Worm (Caenorhabditis elegans): Measurements from ENCODE around the gene K12G11.6.

Gene K12G11.6

ce11 chrV:11844828-11845227 is 49.3 kb upstream of the K12G11.6 start (continued):
- TF ChIP-seq ceh-82 (tag; optimal IDR thresholded peaks at IDR 0.05) (peak in 1 of 3 experiments; percentile 31), elt-3 (tag; optimal IDR thresholded peaks at IDR 0.05) (no peak), ceh-88 (GFP tag; IDR thresholded peaks at IDR 0.05) (no peak), unc-86 (tag; optimal IDR thresholded peaks at IDR 0.05) (no peak)

- no peak for TF ChIP-seq tlp-1 (tag; optimal IDR thresholded peaks at IDR 0.05)
- TF ChIP-seq rnt-1 (tag; optimal IDR thresholded peaks at IDR 0.05), result no peak
- no peak for TF ChIP-seq efl-1 (optimal IDR thresholded peaks at IDR 0.05)
- peak in 1 of 2 experiments; percentile 38 for TF ChIP-seq efl-1 (GFP tag; optimal IDR thresholded peaks at IDR 0.05 in 1 of 2)
Observed at ce11 chrV:11845492-11845891, 48.6 kb upstream of the K12G11.6 start, which contains the start of gene hmp-1. hmp-1 (plus strand) TSS chrV:11845871.

- TF ChIP-seq xbp-1 (tag; optimal IDR thresholded peaks at IDR 0.05), result no peak
- no peak for TF ChIP-seq snu-23 (GFP tag; optimal IDR thresholded peaks at IDR 0.05)
- TF ChIP-seq tlp-1 (tag; optimal IDR thresholded peaks at IDR 0.05), result no peak
- TF ChIP-seq ceh-82 (tag; optimal IDR thresholded peaks at IDR 0.05), result no peak
- TF ChIP-seq hlh-17 (GFP tag; optimal IDR thresholded peaks at IDR 0.05; ENCODE audit: borderline replicate concordance), result no peak
- no peak for TF ChIP-seq snpc-4 (tag; optimal IDR thresholded peaks at IDR 0.05)
- no peak for TF ChIP-seq swsn-7 (tag; optimal IDR thresholded peaks at IDR 0.05)
- TF ChIP-seq nhr-19 (GFP tag; conservative IDR thresholded peaks at IDR 0.05), result no peak
- no peak for TF ChIP-seq lin-39 (tag; optimal IDR thresholded peaks at IDR 0.05)
- no peak for TF ChIP-seq sptf-1 (tag; optimal IDR thresholded peaks at IDR 0.05)
- no peak for TF ChIP-seq unc-130 (tag; optimal IDR thresholded peaks at IDR 0.05)
Observed at ce11 chrV:11846969-11847368, 47.2 kb upstream of the K12G11.6 start.

DNA sequence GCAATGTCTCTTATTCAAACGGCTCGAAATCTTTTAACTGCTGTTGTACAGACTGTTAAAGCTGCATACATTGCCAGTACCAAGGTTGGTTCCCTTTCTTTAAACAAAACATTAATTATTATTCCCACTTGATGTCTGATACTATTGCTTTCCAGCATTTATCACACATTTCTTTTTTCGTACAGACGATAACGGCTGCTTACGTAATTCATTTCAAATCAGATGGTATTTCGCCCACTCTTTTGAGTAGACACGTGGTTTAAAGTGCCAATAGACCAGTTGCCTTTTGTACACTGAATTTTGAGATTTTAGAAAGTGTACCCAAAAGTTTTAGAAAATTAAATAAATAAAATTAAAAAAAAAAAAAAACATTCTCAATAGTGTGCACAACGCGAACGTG is 44.7 kb upstream of the K12G11.6 start:
- no peak for TF ChIP-seq egl-27 (tag; optimal IDR thresholded peaks at IDR 0.05)
- TF ChIP-seq elt-2 (tag; optimal IDR thresholded peaks at IDR 0.05), result peak; percentile 72
- TF ChIP-seq aha-1 (tag; optimal IDR thresholded peaks at IDR 0.05), result no peak
- no peak for TF ChIP-seq fos-1 (tag; optimal IDR thresholded peaks at IDR 0.05)
- TF ChIP-seq nhr-20 (tag; optimal IDR thresholded peaks at IDR 0.05), result peak; percentile 17
- TF ChIP-seq lin-35 (GFP tag; optimal IDR thresholded peaks at IDR 0.05), result peak in 1 of 2 experiments; percentile 53

- TF ChIP-seq snu-23 (GFP tag; optimal IDR thresholded peaks at IDR 0.05), result no peak
- no peak for TF ChIP-seq fkh-10 (GFP tag; optimal IDR thresholded peaks at IDR 0.05)
- no peak for TF ChIP-seq dpl-1 (GFP tag; optimal IDR thresholded peaks at IDR 0.05)
- no peak for TF ChIP-seq pag-3 (tag; optimal IDR thresholded peaks at IDR 0.05; ENCODE audit: borderline replicate concordance, insufficient read depth)
- no peak for TF ChIP-seq nhr-90 (tag; optimal IDR thresholded peaks at IDR 0.05; ENCODE audit: poor library complexity)
- TF ChIP-seq pqm-1 (tag; optimal IDR thresholded peaks at IDR 0.05), result no peak
- no peak for TF ChIP-seq mab-9 (GFP tag; IDR thresholded peaks at IDR 0.05)
- no peak for TF ChIP-seq efl-1 (optimal IDR thresholded peaks at IDR 0.05)
- TF ChIP-seq efl-1 (GFP tag; optimal IDR thresholded peaks at IDR 0.05 in 1 of 2), result peak in 1 of 2 experiments; percentile 83
- no peak for TF ChIP-seq elt-3 (tag; optimal IDR thresholded peaks at IDR 0.05)
- no peak for TF ChIP-seq ama-1 (optimal IDR thresholded peaks at IDR 0.05)
- no peak for TF ChIP-seq egl-13 (tag; optimal IDR thresholded peaks at IDR 0.05)
- no peak for TF ChIP-seq ceh-8 (GFP tag; optimal IDR thresholded peaks at IDR 0.05)
- peak; percentile 60 for TF ChIP-seq fkh-8 (tag; optimal IDR thresholded peaks at IDR 0.05)
- TF ChIP-seq lin-14 (GFP tag; optimal IDR thresholded peaks at IDR 0.05), result peak; percentile 24
- no peak for TF ChIP-seq egl-27 (tag; optimal IDR thresholded peaks at IDR 0.05)
- no peak for TF ChIP-seq lsy-2 (tag; optimal IDR thresholded peaks at IDR 0.05)
- no peak for TF ChIP-seq nhr-20 (tag; optimal IDR thresholded peaks at IDR 0.05)
- no peak for TF ChIP-seq C34B4.2 (tag; optimal IDR thresholded peaks at IDR 0.05)
- TF ChIP-seq nhr-11 (tag; optimal IDR thresholded peaks at IDR 0.05), result no peak
- no peak for TF ChIP-seq ces-1 (GFP tag; optimal IDR thresholded peaks at IDR 0.05)
- no peak for TF ChIP-seq fos-1 (tag; optimal IDR thresholded peaks at IDR 0.05)
- TF ChIP-seq nhr-47 (tag; optimal IDR thresholded peaks at IDR 0.05), result peak; percentile 34
- no peak for TF ChIP-seq lin-39 (tag; optimal IDR thresholded peaks at IDR 0.05)
Observed at ce11 chrV:11852305-11852704, 41.8 kb upstream of the K12G11.6 start.
